Fruit fly (Drosophila melanogaster) ovary, adult (tissue): ENCODE results near the gene MED20.

ENCODE experiments used
- CG17801 ChIP-seq: fragments of 200-800 bp; optimal IDR thresholded peaks from 2 replicates; lab custom pipeline; 2019; ENCODE audit warnings: missing biosample characterization, mild to moderate bottlenecking, missing genetic modification characterization, moderate library complexity; ENCODE audit not compliant: partially characterized antibody

Gene MED20

dm6 chr2L:8093182-8093941, 20.7 kb upstream of the MED20 start:
- TF ChIP-seq CG17801 (GFP tag; lab: Kevin White, UChicago), result no peak

dm6 chr2L:8091908-8092307, 19.3 kb upstream of the MED20 start:
- TF ChIP-seq CG17801 (GFP tag; lab: Kevin White, UChicago), result no peak

DNA sequence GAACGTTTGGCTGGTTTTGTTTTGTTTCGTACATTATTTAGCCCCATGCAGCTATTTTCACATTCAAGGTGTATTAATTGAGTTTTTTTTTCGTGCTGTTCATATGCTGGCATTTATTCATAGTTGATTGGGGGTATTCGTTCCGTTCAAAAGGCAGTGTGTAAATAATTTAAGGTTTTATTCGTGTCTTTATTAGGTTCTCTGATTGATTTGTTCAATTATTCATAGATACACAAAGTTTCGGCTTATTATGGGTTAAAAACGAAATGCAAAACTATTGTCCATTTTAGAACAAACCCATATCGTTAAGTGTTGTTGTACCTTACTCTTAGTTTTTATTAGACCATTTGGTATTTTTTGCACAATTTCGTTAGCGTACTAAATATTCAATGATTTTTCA, 18.8 kb upstream of the MED20 start:
- TF ChIP-seq CG17801 (GFP tag; lab: Kevin White, UChicago), result no peak

- peak; percentile 33 for TF ChIP-seq CG17801 (GFP tag; lab: Kevin White, UChicago)
These were observed 15.6 kb upstream of the MED20 start for dm6 chr2L:8088025-8088789.

DNA sequence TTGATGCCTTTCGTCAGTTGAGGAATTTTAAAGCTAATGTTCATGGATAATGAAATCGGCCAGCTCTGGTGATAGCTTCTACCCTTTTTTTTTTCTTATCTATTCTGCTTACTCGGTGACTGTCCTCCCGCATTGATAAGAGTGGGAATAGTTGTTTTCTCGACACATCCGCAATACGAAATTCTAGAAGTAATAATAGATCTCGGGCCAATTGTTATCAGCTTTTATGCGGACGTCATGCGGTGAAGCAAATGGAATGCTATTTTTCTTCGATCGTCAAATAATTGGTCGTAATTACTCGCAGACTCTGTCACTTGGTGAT, 14.8 kb upstream of the MED20 start:
- TF ChIP-seq CG17801 (GFP tag; lab: Kevin White, UChicago), result no peak

DNA sequence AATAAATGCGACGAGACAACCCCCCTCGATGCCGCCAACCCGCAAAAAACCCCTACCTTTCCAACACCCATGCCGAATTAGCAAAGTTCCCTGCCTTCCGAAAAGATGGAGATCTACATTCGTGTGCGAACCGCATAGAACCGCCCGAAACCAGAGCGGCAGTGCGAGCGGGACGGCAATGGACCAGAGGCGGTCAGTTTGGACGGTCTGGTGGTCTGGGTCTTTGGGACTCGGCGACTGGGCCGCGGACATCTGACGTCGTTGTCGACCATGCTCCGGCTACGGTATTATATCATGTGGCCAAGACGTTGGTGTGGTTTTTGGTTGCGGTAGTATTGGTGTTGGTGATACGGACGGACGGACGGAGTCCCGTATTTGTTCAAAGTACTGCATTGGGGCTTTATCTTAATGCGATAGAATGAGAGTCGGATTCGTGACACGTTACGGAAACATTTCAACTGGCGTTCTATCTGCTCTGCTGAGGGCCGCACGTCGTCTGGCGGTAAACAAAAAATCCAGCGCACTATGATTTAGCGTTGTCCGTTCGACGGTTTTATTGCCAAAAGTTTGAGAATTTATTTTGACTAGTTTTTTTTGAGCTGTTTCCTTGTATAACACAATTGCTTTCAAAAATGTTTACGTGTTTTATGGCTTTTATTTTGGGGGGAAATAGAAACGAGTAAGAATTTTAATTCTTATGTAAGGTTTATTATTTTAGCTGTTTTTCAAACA, 14.3 kb upstream of the MED20 start:
- TF ChIP-seq CG17801 (GFP tag; lab: Kevin White, UChicago), result no peak

dm6 chr2L:8085466-8086164, 13.0 kb upstream of the MED20 start:
- no peak for TF ChIP-seq CG17801 (GFP tag; lab: Kevin White, UChicago)

DNA sequence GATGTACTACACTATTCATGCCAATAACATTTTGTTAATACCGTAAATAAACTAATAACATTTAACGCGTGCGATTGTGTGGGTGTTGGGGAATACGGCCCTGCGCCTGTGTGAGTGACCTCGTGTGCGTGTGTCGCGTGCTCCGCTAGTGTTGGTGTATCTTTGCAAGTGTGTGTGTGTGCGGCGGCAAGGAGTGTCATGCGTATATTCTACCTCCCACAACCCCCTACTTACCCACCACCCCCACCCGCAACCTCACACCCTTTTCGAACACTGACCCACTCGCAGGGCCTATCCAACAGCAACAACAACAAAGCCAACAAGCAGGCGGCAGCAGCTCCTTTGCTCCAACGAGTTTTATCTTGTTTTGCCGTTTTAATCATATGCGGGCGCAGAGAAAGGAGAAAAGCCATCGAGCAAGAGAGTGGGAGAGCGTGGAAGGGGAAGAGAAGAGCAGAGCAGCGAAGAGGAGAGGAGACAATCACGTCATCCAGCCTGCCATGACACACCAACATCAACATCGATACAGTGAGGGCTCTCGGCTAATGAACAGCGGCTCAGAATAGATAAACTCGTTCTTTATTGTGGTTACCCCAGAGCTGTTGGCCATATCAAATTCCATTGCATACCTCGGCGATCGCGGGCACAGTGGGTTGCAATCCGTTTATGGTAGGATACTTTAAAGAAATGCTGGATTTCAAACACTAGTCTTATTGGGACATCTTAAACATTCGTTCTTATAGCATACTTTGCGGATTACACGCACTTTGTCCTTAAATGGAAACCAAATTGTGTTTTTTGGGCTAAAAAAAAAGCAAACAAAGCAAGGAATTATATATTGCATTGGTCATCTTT, 11.9 kb upstream of the MED20 start:
- TF ChIP-seq CG17801 (GFP tag; lab: Kevin White, UChicago), result no peak

- no peak for TF ChIP-seq CG17801 (GFP tag; lab: Kevin White, UChicago)
These were observed 11.0 kb upstream of the MED20 start for dm6 chr2L:8083427-8084295.

dm6 chr2L:8083413-8083426, 10.6 kb upstream of the MED20 start, which contains the start of gene Bsg:
Bsg (plus strand) TSS chr2L:8083420.
- TF ChIP-seq CG17801 (GFP tag; lab: Kevin White, UChicago), result no peak

DNA sequence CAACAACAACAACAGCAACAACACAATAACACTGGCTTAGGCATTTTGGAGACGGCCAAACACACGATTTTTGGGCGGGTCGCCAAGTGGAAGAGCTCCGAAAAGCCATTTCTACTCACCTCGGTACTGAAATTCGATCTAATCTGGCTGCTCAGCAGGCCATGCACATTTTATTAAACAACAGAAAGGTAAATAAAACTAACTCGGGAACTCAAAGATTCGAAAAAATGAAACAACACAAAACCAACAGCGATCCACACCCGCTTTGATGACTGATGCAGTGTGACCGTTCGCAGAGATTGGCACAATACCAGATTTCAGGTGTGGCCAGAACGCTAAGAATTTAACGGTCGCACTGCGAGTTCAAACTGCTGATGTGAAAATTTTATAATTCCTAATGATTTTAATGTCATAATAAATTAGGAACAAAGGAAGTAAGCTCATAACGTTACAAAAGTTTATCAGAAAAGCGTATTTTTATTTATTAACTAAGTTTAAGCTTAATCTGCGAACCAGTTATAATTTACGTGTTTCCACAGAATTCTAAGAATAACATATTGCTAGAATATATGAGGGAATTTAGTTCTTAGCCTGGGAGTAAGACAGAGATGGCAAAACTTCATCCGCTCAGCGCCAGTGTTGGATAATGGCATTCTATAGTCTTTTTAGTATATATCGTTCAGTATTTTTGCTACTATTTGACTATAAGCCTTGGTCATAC, 10.2 kb upstream of the MED20 start, which contains the start of gene Mcr:
Gene Mcr (minus strand): TSS at position 291 of the 721 bp plus-strand sequence.
- TF ChIP-seq CG17801 (GFP tag; lab: Kevin White, UChicago), result peak; percentile 14

- TF ChIP-seq CG17801 (GFP tag; lab: Kevin White, UChicago), result no peak
These were observed 9.2 kb upstream of the MED20 start for dm6 chr2L:8081640-8082485.
